Worm (Caenorhabditis elegans): Measurements from ENCODE around the gene Y54F10BM.9.
A peak's percentile ranks its signal among the peaks of the same experiment; 100 is the strongest.

The Y54F10BM.9 gene

DNA sequence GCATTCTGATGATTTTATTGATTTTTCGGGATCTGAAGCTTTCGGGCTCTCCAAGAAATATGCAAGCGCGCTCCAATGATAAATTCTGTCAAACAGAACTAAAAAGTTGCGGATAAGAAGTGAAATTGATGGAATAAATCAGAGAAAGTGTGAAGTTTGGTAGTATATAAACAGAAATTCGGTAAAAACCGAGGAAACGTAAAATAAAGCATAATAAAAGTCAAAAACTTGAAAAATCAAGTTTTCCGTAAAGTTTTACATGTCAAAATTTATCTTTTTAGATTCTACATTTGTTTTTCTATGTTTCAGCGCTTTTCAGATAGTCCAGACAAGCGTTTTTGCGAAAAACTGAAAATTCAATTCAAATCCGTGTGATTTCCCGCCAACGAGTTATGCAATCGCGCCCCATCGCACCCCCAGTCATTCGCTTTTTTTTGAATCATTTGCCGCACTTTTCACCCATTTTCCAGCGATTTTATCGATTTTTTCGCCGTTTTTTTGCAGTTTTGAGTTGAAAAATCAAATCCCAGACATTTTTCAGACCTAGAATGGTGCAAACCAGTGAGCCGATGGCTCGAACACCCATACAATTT lies 26.4 kb upstream of the Y54F10BM.9 start, which contains the start of the genes Y54F10BM.13 and ppm-1.D:
Gene Y54F10BM.13, minus strand, starts transcription at position 51 of the 593 bp plus-strand sequence.
Gene ppm-1.D, plus strand, starts transcription at position 540 of the 593 bp plus-strand sequence.
- TF ChIP-seq ceh-6 (GFP tag; optimal IDR thresholded peaks at IDR 0.05) (no peak), nfya-1 (tag; optimal IDR thresholded peaks at IDR 0.05) (peak; percentile 18), dmd-4 (tag; optimal IDR thresholded peaks at IDR 0.05; ENCODE audit: borderline replicate concordance) (no peak), rnt-1 (tag; optimal IDR thresholded peaks at IDR 0.05) (peak; percentile 2), ceh-31 (tag; optimal IDR thresholded peaks at IDR 0.05) (peak; percentile 27), pag-3 (tag; optimal IDR thresholded peaks at IDR 0.05; ENCODE audit: borderline replicate concordance) (no peak), ceh-48 (tag; optimal IDR thresholded peaks at IDR 0.05) (peak; percentile 26), ceh-14 (tag; optimal IDR thresholded peaks at IDR 0.05) (no peak), pha-4 (tag; optimal IDR thresholded peaks at IDR 0.05) (no peak), elt-2 (tag; optimal IDR thresholded peaks at IDR 0.05) (peak; percentile 28)

ce11 chrIII:2330389-2330788 lies 25.7 kb upstream of the Y54F10BM.9 start:
- TF ChIP-seq hlh-30 (tag; optimal IDR thresholded peaks at IDR 0.05; ENCODE audit: insufficient read depth) (no peak), sox-2 (GFP tag; IDR thresholded peaks at IDR 0.05) (no peak)

DNA sequence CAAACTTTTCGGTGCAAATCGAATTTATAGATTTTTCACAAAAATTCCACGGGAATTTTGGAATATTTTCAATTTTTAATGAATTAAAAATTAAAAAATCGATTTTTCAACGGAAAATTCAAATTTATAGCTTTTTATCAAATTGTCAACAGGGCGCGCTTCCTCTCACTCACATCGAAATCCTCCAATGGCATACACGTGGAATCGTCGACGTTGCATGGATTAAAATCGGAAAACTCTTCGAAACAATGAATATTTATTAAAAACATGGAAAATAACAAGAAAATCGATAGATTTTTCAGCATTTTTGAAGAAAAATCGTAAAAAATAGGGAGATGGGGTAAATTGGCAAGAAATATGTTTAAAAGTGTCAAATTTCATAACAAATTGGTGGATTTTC lies 24.6 kb upstream of the Y54F10BM.9 start, which contains the start of gene Y54F10BM.12:
Gene Y54F10BM.12, minus strand, starts transcription at position 344 of the 400 bp plus-strand sequence.
- no peak for TF ChIP-seq K02D7.2 (tag; optimal IDR thresholded peaks at IDR 0.05)
- peak; percentile 7 for TF ChIP-seq ceh-34 (tag; optimal IDR thresholded peaks at IDR 0.05)
- no peak for TF ChIP-seq ceh-2 (tag; optimal IDR thresholded peaks at IDR 0.05)
- TF ChIP-seq Y22D7AL.16 (tag; optimal IDR thresholded peaks at IDR 0.05) = no peak

DNA sequence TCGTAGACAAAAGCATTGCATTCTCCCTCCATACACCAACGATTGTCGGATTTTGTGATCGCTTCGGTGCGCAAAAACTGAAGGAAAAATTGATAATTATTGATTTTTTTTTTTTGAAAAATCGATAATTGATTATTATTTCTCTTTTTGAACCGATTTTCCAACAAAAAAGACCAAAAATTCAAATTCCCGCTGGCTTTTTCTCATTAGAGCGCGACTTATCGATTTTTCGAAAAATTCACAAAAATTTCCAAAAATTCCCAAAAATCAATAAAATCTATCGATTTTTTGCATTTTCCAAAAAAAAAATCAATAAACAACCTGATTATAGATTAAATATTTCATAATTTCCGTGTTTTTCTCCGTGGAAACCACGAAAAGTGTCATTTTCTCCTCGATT lies 23.9 kb upstream of the Y54F10BM.9 start:
- TF ChIP-seq pros-1 (tag; optimal IDR thresholded peaks at IDR 0.05) (no peak), pag-3 (tag; optimal IDR thresholded peaks at IDR 0.05; ENCODE audit: borderline replicate concordance) (no peak), ceh-48 (tag; optimal IDR thresholded peaks at IDR 0.05) (peak; percentile 60)

- TF ChIP-seq mec-3 (tag; optimal IDR thresholded peaks at IDR 0.05; ENCODE audit: borderline replicate concordance) (no peak), ceh-6 (GFP tag; optimal IDR thresholded peaks at IDR 0.05) (no peak), sdc-2 (tag; optimal IDR thresholded peaks at IDR 0.05) (no peak), nfya-1 (tag; optimal IDR thresholded peaks at IDR 0.05) (peak; percentile 89), ama-1 (optimal IDR thresholded peaks at IDR 0.05) (no peak)
Measured at ce11 chrIII:2324703-2325102, 20.0 kb upstream of the Y54F10BM.9 start.

- TF ChIP-seq ref-2 (tag; optimal IDR thresholded peaks at IDR 0.05) = no peak
- TF ChIP-seq ceh-31 (tag; optimal IDR thresholded peaks at IDR 0.05) = no peak
- no peak for TF ChIP-seq sox-4 (tag; optimal IDR thresholded peaks at IDR 0.05)
- no peak for TF ChIP-seq ztf-16 (tag; optimal IDR thresholded peaks at IDR 0.05)
- no peak for TF ChIP-seq rnt-1 (tag; optimal IDR thresholded peaks at IDR 0.05)
- TF ChIP-seq pax-1 (tag; optimal IDR thresholded peaks at IDR 0.05) = no peak
- no peak for TF ChIP-seq ceh-2 (tag; optimal IDR thresholded peaks at IDR 0.05)
- no peak for TF ChIP-seq sox-2 (GFP tag; IDR thresholded peaks at IDR 0.05)
- TF ChIP-seq ceh-24 (tag; optimal IDR thresholded peaks at IDR 0.05) = no peak
- no peak for TF ChIP-seq hlh-8 (tag; optimal IDR thresholded peaks at IDR 0.05)
- TF ChIP-seq unc-86 (tag; optimal IDR thresholded peaks at IDR 0.05) = no peak
Measured at ce11 chrIII:2316439-2316838, 11.7 kb upstream of the Y54F10BM.9 start.

ce11 chrIII:2314678-2315077 lies 10.0 kb upstream of the Y54F10BM.9 start:
- TF ChIP-seq nfya-1 (tag; optimal IDR thresholded peaks at IDR 0.05) (no peak), npax-4 (tag; optimal IDR thresholded peaks at IDR 0.05) (no peak), che-1 (tag; optimal IDR thresholded peaks at IDR 0.05) (no peak)

All from whole organism, late embryonic.